Worm (Caenorhabditis elegans) whole organism, L1 larva: ENCODE data around the gene Y54F10BM.9.

ENCODE experiments used
- lin-13 ChIP-seq: fragments of 150-350 bp; optimal IDR thresholded peaks from 2 replicates; lab custom pipeline; 2014; ENCODE audit warnings: missing biosample characterization, missing genetic modification reagents, missing genetic modification characterization
- unc-130 ChIP-seq: fragments of 150-350 bp; optimal IDR thresholded peaks from 2 replicates; lab custom pipeline; 2017; ENCODE audit warnings: missing biosample characterization, missing genetic modification characterization, inconsistent platforms

ce11 chrIII:2304149-2304548, 578 bp downstream of the Y54F10BM.9 start:
- TF ChIP-seq unc-130 (tag; lab: Kevin White, UChicago): no peak
- no peak for TF ChIP-seq lin-13 (GFP tag; lab: Kevin White, UChicago)
